Fruit fly (Drosophila melanogaster) whole organism, embryonic: ENCODE results near the gene GluRIID.

ENCODE experiments used
- Atf-2 ChIP-seq: fragments of 200-800 bp; sonication (Bioruptor generic); optimal IDR thresholded peaks from 2 replicates; lab custom pipeline; 2016; ENCODE audit warnings: missing biosample characterization, missing genetic modification characterization
- BtbVII ChIP-seq: fragments of 200-800 bp; sonication (Bioruptor generic); optimal IDR thresholded peaks from 3 replicates; lab custom pipeline; 2017; ENCODE audit warnings: missing biosample characterization, mild to moderate bottlenecking, missing genetic modification characterization
- CG11085 ChIP-seq: fragments of 200-800 bp; sonication (Bioruptor generic); IDR thresholded peaks from 2 replicates; pipeline ENCODE4 v1.3.6; 2022; ENCODE audit warnings: missing biosample characterization, missing genetic modification characterization
- CG12155 ChIP-seq: fragments of 200-800 bp; sonication (Bioruptor generic); optimal IDR thresholded peaks from 3 replicates; lab custom pipeline; 2016; ENCODE audit warnings: missing biosample characterization, missing genetic modification characterization
- CG13123 ChIP-seq: fragments of 200-800 bp; sonication (Bioruptor generic); optimal IDR thresholded peaks from 2 replicates; lab custom pipeline; 2016; ENCODE audit warnings: missing biosample characterization, missing genetic modification characterization
- CG13775 ChIP-seq: fragments of 200-800 bp; sonication (Bioruptor generic); optimal IDR thresholded peaks from 3 replicates; lab custom pipeline; 2017; ENCODE audit warnings: missing biosample characterization, mild to moderate bottlenecking, missing genetic modification characterization
- CG15073 ChIP-seq: fragments of 200-800 bp; sonication (Bioruptor generic); optimal IDR thresholded peaks from 2 replicates; lab custom pipeline; 2016; ENCODE audit warnings: missing biosample characterization, missing genetic modification characterization
- CG15514 ChIP-seq: fragments of 200-800 bp; sonication (Bioruptor generic); optimal IDR thresholded peaks from 3 replicates; lab custom pipeline; 2017; ENCODE audit warnings: missing biosample characterization, missing genetic modification characterization, mild to moderate bottlenecking, moderate library complexity, missing genetic modification reagents
- CG1603 ChIP-seq: fragments of 200-800 bp; sonication (Bioruptor generic); optimal IDR thresholded peaks from 2 replicates; lab custom pipeline; 2019; ENCODE audit warnings: missing biosample characterization, mild to moderate bottlenecking, missing genetic modification characterization, moderate library complexity
- CG1647 ChIP-seq: fragments of 200-800 bp; sonication (Bioruptor generic); optimal IDR thresholded peaks from 3 replicates; lab custom pipeline; 2016; ENCODE audit warnings: missing biosample characterization, missing genetic modification characterization
- CG16813 ChIP-seq: fragments of 200-800 bp; sonication (Bioruptor generic); IDR thresholded peaks from 3 replicates; pipeline ENCODE4 v1.3.6; 2022; ENCODE audit warnings: missing biosample characterization, missing genetic modification characterization; ENCODE audit not compliant: partially characterized antibody
- CG1792 ChIP-seq: fragments of 200-800 bp; sonication (Bioruptor generic); optimal IDR thresholded peaks from 2 replicates; lab custom pipeline; 2016; ENCODE audit warnings: missing biosample characterization, missing genetic modification characterization
- CG18476 ChIP-seq: fragments of 200-800 bp; sonication (Bioruptor generic); optimal IDR thresholded peaks from 2 replicates; lab custom pipeline; 2016; ENCODE audit warnings: missing biosample characterization, mild to moderate bottlenecking, missing genetic modification characterization
- CG2116 ChIP-seq: fragments of 200-800 bp; sonication (Bioruptor generic); optimal IDR thresholded peaks from 3 replicates; lab custom pipeline; 2018; ENCODE audit warnings: missing biosample characterization, mild to moderate bottlenecking, missing genetic modification characterization
- CG2889 ChIP-seq: fragments of 200-800 bp; sonication (Bioruptor generic); IDR thresholded peaks from 3 replicates; pipeline ENCODE4 v1.3.6; 2022; ENCODE audit warnings: missing biosample characterization, missing genetic modification characterization
- CG30020 ChIP-seq: fragments of 200-800 bp; optimal IDR thresholded peaks from 2 replicates; lab custom pipeline; 2019; ENCODE audit warnings: missing biosample characterization, mild to moderate bottlenecking, missing genetic modification characterization, moderate library complexity
- CG31224 ChIP-seq: fragments of 200-800 bp; sonication (Bioruptor generic); IDR thresholded peaks from 2 replicates; pipeline ENCODE4 v1.3.6; 2022; ENCODE audit warnings: missing biosample characterization, missing genetic modification characterization
- CG5180 ChIP-seq: fragments of 200-800 bp; sonication (Bioruptor generic); optimal IDR thresholded peaks from 3 replicates; lab custom pipeline; 2017; ENCODE audit warnings: missing biosample characterization, missing genetic modification characterization, mild to moderate bottlenecking, moderate library complexity, missing genetic modification reagents
- CG6272 ChIP-seq: fragments of 200-800 bp; sonication (Bioruptor generic); IDR thresholded peaks from 2 replicates; pipeline ENCODE4 v1.3.6; 2022; ENCODE audit warnings: missing biosample characterization, missing genetic modification characterization
- CG7372 ChIP-seq: fragments of 200-800 bp; sonication (Bioruptor generic); IDR thresholded peaks from 2 replicates; pipeline ENCODE4 v1.3.6; 2022; ENCODE audit warnings: missing biosample characterization, missing genetic modification characterization
- Deaf1 ChIP-seq: fragments of 200-800 bp; optimal IDR thresholded peaks from 3 replicates; lab custom pipeline; 2019; ENCODE audit warnings: missing biosample characterization, mild to moderate bottlenecking, missing genetic modification characterization, moderate library complexity
- Dll ChIP-seq: fragments of 200-800 bp; sonication (Bioruptor generic); IDR thresholded peaks from 4 replicates; pipeline ENCODE4 v1.3.6; 2022; ENCODE audit warnings: missing biosample characterization, missing genetic modification characterization; ENCODE audit not compliant: partially characterized antibody
- HLH54F ChIP-seq: fragments of 200-800 bp; sonication (Bioruptor generic); optimal IDR thresholded peaks from 3 replicates; lab custom pipeline; 2016; ENCODE audit warnings: missing biosample characterization, missing genetic modification characterization
- Hsf ChIP-seq: fragments of 200-800 bp; sonication (Bioruptor generic); optimal IDR thresholded peaks from 3 replicates; lab custom pipeline; 2016; ENCODE audit warnings: missing biosample characterization, missing genetic modification characterization
- Lhr ChIP-seq: fragments of 200-800 bp; sonication (Bioruptor generic); optimal IDR thresholded peaks from 3 replicates; lab custom pipeline; 2017; ENCODE audit warnings: mild to moderate bottlenecking, missing biosample characterization, missing genetic modification reagents, missing genetic modification characterization
- NC2β ChIP-seq: fragments of 200-800 bp; sonication (Bioruptor generic); optimal IDR thresholded peaks from 2 replicates; lab custom pipeline; 2016; ENCODE audit warnings: missing biosample characterization, missing genetic modification characterization
- Nf-YB ChIP-seq: fragments of 200-800 bp; sonication (Bioruptor generic); optimal IDR thresholded peaks from 3 replicates; lab custom pipeline; 2019; ENCODE audit warnings: missing biosample characterization, mild to moderate bottlenecking, missing genetic modification characterization, moderate library complexity
- Ravus ChIP-seq: fragments of 200-800 bp; sonication (Bioruptor generic); IDR thresholded peaks from 2 replicates; pipeline ENCODE4 v1.3.6; 2022; ENCODE audit warnings: missing biosample characterization, missing genetic modification characterization
- Sin3A ChIP-seq: fragments of >200 bp; optimal IDR thresholded peaks from 2 replicates; lab custom pipeline; 2018
- Vsx1 ChIP-seq: fragments of 200-800 bp; sonication (Bioruptor generic); optimal IDR thresholded peaks from 2 replicates; lab custom pipeline; 2017; ENCODE audit warnings: missing biosample characterization, mild to moderate bottlenecking, missing genetic modification characterization, missing genetic modification reagents
- ac ChIP-seq: fragments of 200-800 bp; sonication (Bioruptor generic); optimal IDR thresholded peaks from 3 replicates; lab custom pipeline; 2017; ENCODE audit warnings: missing biosample characterization, mild to moderate bottlenecking, missing genetic modification characterization
- al ChIP-seq: fragments of 200-800 bp; sonication (Bioruptor generic); IDR thresholded peaks from 2 replicates; pipeline ENCODE4 v1.3.6; 2022; ENCODE audit warnings: missing biosample characterization, missing genetic modification characterization
- az2 ChIP-seq: fragments of 200-800 bp; sonication (Bioruptor generic); optimal IDR thresholded peaks from 3 replicates; lab custom pipeline; 2016; ENCODE audit warnings: missing biosample characterization, missing genetic modification characterization
- bab2 ChIP-seq: fragments of 200-800 bp; sonication (Bioruptor generic); optimal IDR thresholded peaks from 2 replicates; lab custom pipeline; 2016; ENCODE audit warnings: missing biosample characterization, missing genetic modification characterization
- chinmo ChIP-seq: fragments of 200-800 bp; sonication (Bioruptor generic); IDR thresholded peaks from 4 replicates; pipeline ENCODE4 v1.3.6; 2022; ENCODE audit warnings: missing biosample characterization, missing genetic modification characterization; ENCODE audit not compliant: partially characterized antibody
- corto ChIP-seq: fragments of 200-800 bp; sonication (Bioruptor generic); optimal IDR thresholded peaks from 2 replicates; lab custom pipeline; 2016; ENCODE audit warnings: missing biosample characterization, mild to moderate bottlenecking, missing genetic modification characterization, moderate library complexity
- crol ChIP-seq: fragments of 200-800 bp; sonication (Bioruptor generic); IDR thresholded peaks from 2 replicates; pipeline ENCODE4 v1.3.6; 2022; ENCODE audit warnings: missing biosample characterization, missing genetic modification characterization
- dan ChIP-seq: fragments of 200-800 bp; sonication (Bioruptor generic); IDR thresholded peaks from 2 replicates; pipeline ENCODE4 v1.3.6; 2022; ENCODE audit warnings: missing biosample characterization, missing genetic modification characterization
- dysf ChIP-seq: fragments of 200-800 bp; sonication (Bioruptor generic); IDR thresholded peaks from 3 replicates; pipeline ENCODE4 v1.3.6; 2022; ENCODE audit warnings: missing biosample characterization, missing genetic modification characterization
- fd64A ChIP-seq: fragments of 200-800 bp; sonication (Bioruptor generic); optimal IDR thresholded peaks from 3 replicates; lab custom pipeline; 2018; ENCODE audit warnings: missing biosample characterization, mild to moderate bottlenecking, missing genetic modification characterization
- hth ChIP-seq: fragments of >200 bp; optimal IDR thresholded peaks from 2 replicates; lab custom pipeline; 2017; ENCODE audit warnings: inconsistent platforms
- lmd ChIP-seq: fragments of 200-800 bp; sonication (Bioruptor generic); IDR thresholded peaks from 2 replicates; pipeline ENCODE4 v1.3.6; 2022; ENCODE audit warnings: missing biosample characterization, missing genetic modification characterization
- lola ChIP-seq, 3 experiments: fragments of >200 bp in 2 of 3; fragments of 200-800 bp in 1 of 3; sonication (Bioruptor generic) in 1 of 3; optimal IDR thresholded peaks; 2 replicates each; lab custom pipeline; 2017 to 2019; ENCODE audit warnings: missing biosample characterization in 3 of 3, missing genetic modification characterization in 3 of 3, mild to moderate bottlenecking in 1 of 3, moderate library complexity in 1 of 3
- nom ChIP-seq: fragments of 200-800 bp; sonication (Bioruptor generic); optimal IDR thresholded peaks from 2 replicates; lab custom pipeline; 2017; ENCODE audit warnings: missing biosample characterization, missing genetic modification characterization, mild to moderate bottlenecking, moderate library complexity, missing genetic modification reagents
- p53 ChIP-seq: fragments of 200-800 bp; sonication (Bioruptor generic); optimal IDR thresholded peaks from 2 replicates; lab custom pipeline; 2016; ENCODE audit warnings: missing biosample characterization, missing genetic modification characterization
- pros ChIP-seq: fragments of 200-800 bp; sonication (Bioruptor generic); optimal IDR thresholded peaks from 3 replicates; lab custom pipeline; 2019; ENCODE audit warnings: missing biosample characterization, mild to moderate bottlenecking, missing genetic modification characterization, moderate library complexity
- rib ChIP-seq: fragments of 200-800 bp; sonication (Bioruptor generic); IDR thresholded peaks from 2 replicates; pipeline ENCODE4 v1.3.6; 2022; ENCODE audit warnings: missing biosample characterization, missing genetic modification characterization
- ssp ChIP-seq: fragments of 200-800 bp; sonication (Bioruptor generic); IDR thresholded peaks from 2 replicates; pipeline ENCODE4 v1.3.6; 2022; ENCODE audit warnings: missing biosample characterization, missing genetic modification characterization
- sug ChIP-seq: fragments of 200-800 bp; optimal IDR thresholded peaks from 2 replicates; lab custom pipeline; 2019; ENCODE audit warnings: missing biosample characterization, mild to moderate bottlenecking, missing genetic modification characterization, moderate library complexity
- usp ChIP-seq: fragments of >200 bp; optimal IDR thresholded peaks from 2 replicates; lab custom pipeline; 2017; ENCODE audit warnings: missing biosample characterization, missing genetic modification characterization
- zfh2 ChIP-seq: fragments of 200-800 bp; sonication (Bioruptor generic); optimal IDR thresholded peaks from 2 replicates; lab custom pipeline; 2016; ENCODE audit warnings: missing biosample characterization, missing genetic modification characterization

Gene GluRIID

dm6 chr3R:20633984-20634446, 18.2 kb downstream of the GluRIID start (continued):
- peak; percentile 60 for TF ChIP-seq CG13775
- 0 out of 3 replicates have a peak, but pooled peaks have one; percentile 11 for TF ChIP-seq CG2889 (GFP tag; lab: Robert Waterston, UW)
- no peak for TF ChIP-seq ac (GFP tag; lab: Kevin White, UChicago)
- TF ChIP-seq Atf-2 (GFP tag; lab: Kevin White, UChicago): peak; percentile 38
- no peak for TF ChIP-seq Deaf1 (tag; lab: Kevin White, UChicago)
- peak; percentile 67 for TF ChIP-seq az2 (GFP tag; lab: Kevin White, UChicago)
- TF ChIP-seq fd64A (GFP tag; lab: Kevin White, UChicago): no peak
- peak; percentile 72 for TF ChIP-seq lmd
- no peak for TF ChIP-seq CG30020
- peak; percentile 68 for TF ChIP-seq BtbVII (GFP tag; lab: Kevin White, UChicago)
- no peak for TF ChIP-seq pros (GFP tag; lab: Kevin White, UChicago)
- TF ChIP-seq p53 (GFP tag; lab: Kevin White, UChicago): peak; percentile 27
- 0 out of 2 replicates have a peak, but pooled peaks have one; percentile 9 for TF ChIP-seq ssp
- peak; percentile 49; the same call in 1 of the 2 replicates for TF ChIP-seq rib (GFP tag; lab: Robert Waterston, UW)
- TF ChIP-seq CG1792: peak; percentile 47
- TF ChIP-seq CG7372 (GFP tag; lab: Robert Waterston, UW): peak; percentile 53; the same call in 1 of the 2 replicates
- no peak for TF ChIP-seq CG5180 (GFP tag; lab: Kevin White, UChicago)
- peak; percentile 73 for TF ChIP-seq HLH54F (GFP tag; lab: Kevin White, UChicago)
- TF ChIP-seq crol (GFP tag; lab: Robert Waterston, UW): peak; percentile 89
- peak; percentile 47 for TF ChIP-seq NC2β (GFP tag; lab: Kevin White, UChicago)
- no peak for TF ChIP-seq Sin3A (lab: Kevin White, UChicago)
- peak; percentile 47; the same call in 1 of the 2 replicates for TF ChIP-seq CG31224 (GFP tag; lab: Robert Waterston, UW)
- peak; percentile 64 for TF ChIP-seq bab2 (GFP tag; lab: Kevin White, UChicago)
- no peak for TF ChIP-seq dan (GFP tag; lab: Robert Waterston, UW)
- TF ChIP-seq CG12155 (GFP tag; lab: Kevin White, UChicago): peak; percentile 64
- TF ChIP-seq Vsx1 (GFP tag; lab: Kevin White, UChicago): no peak
- no peak for TF ChIP-seq CG1647 (GFP tag; lab: Kevin White, UChicago)
- TF ChIP-seq lola (GFP tag; optimal IDR thresholded peaks at IDR 0.05; lab: Kevin White, UChicago): no peak
- peak; percentile 78 for TF ChIP-seq dysf (GFP tag; lab: Robert Waterston, UW)
- TF ChIP-seq sug (tag; lab: Kevin White, UChicago): peak; percentile 85
- no peak for TF ChIP-seq corto (GFP tag; lab: Kevin White, UChicago)
- no peak for TF ChIP-seq chinmo (GFP tag; lab: Robert Waterston, UW)
- peak; percentile 73 for TF ChIP-seq zfh2 (GFP tag; lab: Kevin White, UChicago)
- TF ChIP-seq Ravus: peak; percentile 21
- no peak for TF ChIP-seq Dll (GFP tag; lab: Robert Waterston, UW)
- no peak for TF ChIP-seq usp (GFP tag; lab: Kevin White, UChicago)
- peak; percentile 22 for TF ChIP-seq CG18476 (GFP tag; lab: Kevin White, UChicago)
- no peak for TF ChIP-seq CG15073
- TF ChIP-seq Nf-YB (GFP tag; lab: Kevin White, UChicago): no peak
- TF ChIP-seq nom (GFP tag; lab: Kevin White, UChicago): no peak
- no peak for TF ChIP-seq hth (lab: Kevin White, UChicago)
- peak; percentile 23; the same call in 1 of the 2 replicates for TF ChIP-seq CG6272
- TF ChIP-seq CG11085 (GFP tag; lab: Robert Waterston, UW): peak; percentile 46; the same call in 1 of the 2 replicates
- peak; percentile 22 for TF ChIP-seq CG2116
- no peak for TF ChIP-seq Lhr (GFP tag; lab: Kevin White, UChicago)
- TF ChIP-seq Hsf (GFP tag; lab: Kevin White, UChicago): peak; percentile 68
- TF ChIP-seq CG15514: no peak
- TF ChIP-seq CG16813 (GFP tag; lab: Robert Waterston, UW): no peak
- TF ChIP-seq al: peak; percentile 65
- no peak for TF ChIP-seq CG1603 (tag; lab: Kevin White, UChicago)
- peak; percentile 56 for TF ChIP-seq CG13123 (GFP tag; lab: Kevin White, UChicago)
